Worm (Caenorhabditis elegans) whole organism, young adult: ENCODE measurements around the gene fbxc-48.
A peak's percentile ranks its signal among the peaks of the same experiment; 100 is the strongest.

ENCODE experiments used
- B0035.1 ChIP-seq: sonication (generic microtip); optimal IDR thresholded peaks from 2 replicates; lab custom pipeline; 2016; ENCODE audit warnings: missing genetic modification characterization, mild to moderate bottlenecking, missing compliant biosample characterization, missing genotype, missing genetic modification reagents
- C06A6.2 ChIP-seq: fragments of 200-800 bp; sonication (Bioruptor generic); conservative IDR thresholded peaks from 2 replicates; pipeline ENCODE4 v1.3.6; 2022; ENCODE audit warnings: missing genetic modification characterization, missing compliant biosample characterization
- F10E7.11 ChIP-seq: sonication (generic microtip); optimal IDR thresholded peaks from 2 replicates; lab custom pipeline; 2017; ENCODE audit warnings: mild to moderate bottlenecking, missing genetic modification characterization, moderate library complexity, missing compliant biosample characterization
- F23B12.7 ChIP-seq: sonication (generic microtip); optimal IDR thresholded peaks from 2 replicates; lab custom pipeline; 2017; ENCODE audit warnings: missing genetic modification characterization, mild to moderate bottlenecking, missing compliant biosample characterization, antibody characterized with exemption, moderate library complexity; ENCODE audit not compliant: insufficient read depth
- F33H1.4 ChIP-seq: fragments of 200-800 bp; sonication (Bioruptor generic); IDR thresholded peaks from 2 replicates; pipeline ENCODE4 v1.3.6; 2022; ENCODE audit warnings: missing genetic modification reagents, missing genetic modification characterization, missing compliant biosample characterization
- F57A8.1 ChIP-seq: fragments of 200-800 bp; sonication (Bioruptor generic); optimal IDR thresholded peaks from 2 replicates; lab custom pipeline; 2018; ENCODE audit warnings: mild to moderate bottlenecking, missing genetic modification characterization, moderate library complexity, missing compliant biosample characterization
- F57C9.4 ChIP-seq: sonication (generic microtip); optimal IDR thresholded peaks from 2 replicates; lab custom pipeline; 2017; ENCODE audit warnings: mild to moderate bottlenecking, missing genetic modification characterization, missing compliant biosample characterization
- T07F8.4 ChIP-seq: sonication (generic microtip); optimal IDR thresholded peaks from 2 replicates; lab custom pipeline; 2016; ENCODE audit warnings: mild to moderate bottlenecking, missing genetic modification characterization, moderate library complexity, missing compliant biosample characterization
- Y67H2A.10 ChIP-seq: fragments of 200-800 bp; sonication (Bioruptor generic); conservative IDR thresholded peaks from 2 replicates; pipeline ENCODE4 v1.3.6; 2022; ENCODE audit warnings: missing genetic modification reagents, missing genetic modification characterization, missing compliant biosample characterization
- akir-1 ChIP-seq: fragments of 200-800 bp; sonication (Bioruptor generic); optimal IDR thresholded peaks from 2 replicates; lab custom pipeline; 2018; ENCODE audit warnings: mild to moderate bottlenecking, missing genetic modification characterization, moderate library complexity, missing compliant biosample characterization
- attf-3 ChIP-seq: fragments of 200-800 bp; sonication (Bioruptor generic); conservative IDR thresholded peaks from 2 replicates; pipeline ENCODE4 v1.3.6; 2022; ENCODE audit warnings: missing genetic modification reagents, missing genetic modification characterization, missing compliant biosample characterization
- cebp-1 ChIP-seq, 2 experiments: fragments of 200-800 bp in 1 of 2; sonication (Bioruptor generic) in 1 of 2; sonication (generic microtip) in 1 of 2; IDR thresholded peaks in 1 of 2; optimal IDR thresholded peaks in 1 of 2; 2 replicates each; pipeline versions ENCODE4 v1.3.6 to Lab custom; 2017 to 2022; ENCODE audit warnings: missing compliant biosample characterization in 2 of 2, missing genetic modification characterization in 2 of 2, mild to moderate bottlenecking in 1 of 2, missing genetic modification reagents in 1 of 2, moderate library complexity in 1 of 2
- ceh-40 ChIP-seq: fragments of 200-800 bp; sonication (Bioruptor generic); IDR thresholded peaks from 2 replicates; pipeline ENCODE4 v1.3.6; 2022; ENCODE audit warnings: missing genetic modification characterization, missing compliant biosample characterization
- ceh-79 ChIP-seq: sonication (generic microtip); optimal IDR thresholded peaks from 2 replicates; lab custom pipeline; 2017; ENCODE audit warnings: mild to moderate bottlenecking, missing genetic modification characterization, missing compliant biosample characterization
- chd-7 ChIP-seq: sonication (generic microtip); optimal IDR thresholded peaks from 2 replicates; lab custom pipeline; 2016; ENCODE audit warnings: mild to moderate bottlenecking, missing genetic modification characterization, moderate library complexity, missing compliant biosample characterization
- dpl-1 ChIP-seq: fragments of 150-350 bp; optimal IDR thresholded peaks from 2 replicates; lab custom pipeline; 2014; ENCODE audit warnings: missing biosample characterization, missing genetic modification reagents, missing genetic modification characterization
- ekl-4 ChIP-seq: fragments of 200-800 bp; sonication (Bioruptor generic); IDR thresholded peaks from 2 replicates; pipeline ENCODE4 v1.3.6; 2022; ENCODE audit warnings: missing genetic modification reagents, missing genetic modification characterization, missing compliant biosample characterization
- fkh-3 ChIP-seq: sonication (generic microtip); optimal IDR thresholded peaks from 2 replicates; lab custom pipeline; 2016; ENCODE audit warnings: mild to moderate bottlenecking, missing genetic modification characterization, missing compliant biosample characterization
- him-1 ChIP-seq: sonication (generic microtip); optimal IDR thresholded peaks from 2 replicates; lab custom pipeline; 2016; ENCODE audit warnings: missing genotype, missing genetic modification reagents, missing genetic modification characterization, missing compliant biosample characterization
- let-607 ChIP-seq, 2 experiments: fragments of 200-800 bp in 1 of 2; sonication (Bioruptor generic) in 1 of 2; sonication (generic microtip) in 1 of 2; optimal IDR thresholded peaks; 2 replicates each; lab custom pipeline; 2016 to 2018; ENCODE audit warnings: mild to moderate bottlenecking in 2 of 2, missing compliant biosample characterization in 2 of 2, missing genetic modification characterization in 2 of 2, moderate library complexity in 2 of 2, missing genotype in 1 of 2
- lin-40 ChIP-seq: sonication (generic microtip); optimal IDR thresholded peaks from 2 replicates; lab custom pipeline; 2016; ENCODE audit warnings: missing genetic modification characterization, mild to moderate bottlenecking, missing compliant biosample characterization, missing genotype, missing genetic modification reagents
- madf-10 ChIP-seq: sonication (generic microtip); optimal IDR thresholded peaks from 2 replicates; lab custom pipeline; 2016; ENCODE audit warnings: mild to moderate bottlenecking, missing genetic modification characterization, missing compliant biosample characterization
- madf-6 ChIP-seq: fragments of 200-800 bp; sonication (Bioruptor generic); IDR thresholded peaks from 2 replicates; pipeline ENCODE4 v1.3.6; 2022; ENCODE audit warnings: missing genetic modification reagents, missing genetic modification characterization, missing compliant biosample characterization
- madf-8 ChIP-seq: fragments of 200-800 bp; sonication (Bioruptor generic); conservative IDR thresholded peaks from 2 replicates; pipeline ENCODE4 v1.3.6; 2022; ENCODE audit warnings: missing genetic modification reagents, missing genetic modification characterization, missing compliant biosample characterization
- mel-28 ChIP-seq: sonication (generic microtip); optimal IDR thresholded peaks from 2 replicates; lab custom pipeline; 2016; ENCODE audit warnings: borderline replicate concordance, mild to moderate bottlenecking, missing genetic modification characterization, missing compliant biosample characterization
- mes-4 ChIP-seq: sonication (generic microtip); optimal IDR thresholded peaks from 2 replicates; lab custom pipeline; 2016; ENCODE audit warnings: missing genotype, missing genetic modification characterization, missing compliant biosample characterization
- mxl-1 ChIP-seq: sonication (generic microtip); optimal IDR thresholded peaks from 2 replicates; lab custom pipeline; 2016; ENCODE audit warnings: missing genetic modification characterization, missing compliant biosample characterization
- nhr-120 ChIP-seq: fragments of 200-800 bp; sonication (Bioruptor generic); IDR thresholded peaks from 2 replicates; pipeline ENCODE4 v1.3.6; 2022; ENCODE audit warnings: missing genetic modification characterization, missing compliant biosample characterization
- nhr-179 ChIP-seq: sonication (generic microtip); optimal IDR thresholded peaks from 2 replicates; lab custom pipeline; 2016; ENCODE audit warnings: mild to moderate bottlenecking, missing genetic modification characterization, missing compliant biosample characterization
- pha-4 ChIP-seq: fragments of 150-350 bp; sonication (generic microtip); optimal IDR thresholded peaks from 2 replicates; lab custom pipeline; 2014; ENCODE audit warnings: missing biosample characterization, missing genetic modification reagents, missing genetic modification characterization
- sea-2 ChIP-seq: fragments of 200-800 bp; sonication (Bioruptor generic); IDR thresholded peaks from 2 replicates; pipeline ENCODE4 v1.3.6; 2022; ENCODE audit warnings: missing genetic modification characterization, missing compliant biosample characterization
- snpc-1.3 ChIP-seq: sonication (generic microtip); optimal IDR thresholded peaks from 2 replicates; lab custom pipeline; 2017; ENCODE audit warnings: missing genetic modification characterization, mild to moderate bottlenecking, missing compliant biosample characterization, antibody characterized with exemption, moderate library complexity, missing genotype, missing genetic modification reagents; ENCODE audit not compliant: insufficient read depth
- sptf-2 ChIP-seq: fragments of 200-800 bp; sonication (Bioruptor generic); optimal IDR thresholded peaks from 2 replicates; lab custom pipeline; 2018; ENCODE audit warnings: mild to moderate bottlenecking, missing genetic modification characterization, missing compliant biosample characterization
- tbp1 ChIP-seq: fragments of 200-800 bp; sonication (Bioruptor generic); optimal IDR thresholded peaks from 2 replicates; lab custom pipeline; 2018; ENCODE audit warnings: mild to moderate bottlenecking, missing genetic modification characterization, missing compliant biosample characterization
- tlf-1 ChIP-seq: fragments of 200-800 bp; sonication (Bioruptor generic); optimal IDR thresholded peaks from 2 replicates; lab custom pipeline; 2018; ENCODE audit warnings: mild to moderate bottlenecking, missing genetic modification characterization, missing compliant biosample characterization
- unc-130 ChIP-seq: sonication (generic microtip); optimal IDR thresholded peaks from 2 replicates; lab custom pipeline; 2016; ENCODE audit warnings: missing genetic modification reagents, missing genetic modification characterization, missing compliant biosample characterization
- zim-3 ChIP-seq: sonication (generic microtip); optimal IDR thresholded peaks from 2 replicates; lab custom pipeline; 2017; ENCODE audit warnings: mild to moderate bottlenecking, missing genetic modification characterization, moderate library complexity, missing compliant biosample characterization
- ztf-28 ChIP-seq: fragments of 200-800 bp; sonication (Bioruptor generic); IDR thresholded peaks from 2 replicates; pipeline ENCODE4 v1.3.6; 2022; ENCODE audit warnings: missing genetic modification reagents, missing genetic modification characterization, missing compliant biosample characterization
- ztf-6 ChIP-seq: fragments of 200-800 bp; sonication (Bioruptor generic); IDR thresholded peaks from 2 replicates; pipeline ENCODE4 v1.3.6; 2022; ENCODE audit warnings: missing genetic modification reagents, missing genetic modification characterization, missing compliant biosample characterization

Gene fbxc-48

DNA sequence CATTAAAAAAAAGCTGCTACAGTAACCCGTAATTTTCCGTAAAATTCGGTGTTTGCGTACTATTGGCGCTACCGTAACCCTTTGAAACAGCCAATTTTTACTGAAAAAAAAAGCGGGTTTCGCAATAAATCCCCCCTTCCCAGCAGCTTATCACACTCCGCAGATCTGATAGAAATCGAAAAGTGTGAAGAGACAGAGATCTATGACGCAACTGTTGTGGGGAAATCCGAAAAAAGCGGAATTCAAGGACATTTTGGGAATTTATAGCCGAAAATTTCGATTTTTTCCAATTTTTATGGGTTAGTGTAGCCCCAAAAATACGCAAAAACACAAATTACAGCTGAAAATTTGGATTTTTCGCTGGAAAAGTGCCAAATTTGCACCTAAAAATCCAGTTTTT lies 18.8 kb downstream of the fbxc-48 start:
- TF ChIP-seq him-1 (tag; lab: Kevin White, UChicago) (no peak), cebp-1 (GFP tag; IDR thresholded peaks at IDR 0.05; lab: Robert Waterston, UW) (no peak), cebp-1 (tag; optimal IDR thresholded peaks at IDR 0.05; lab: Kevin White, UChicago) (peak; percentile 19), ekl-4 (GFP tag; lab: Robert Waterston, UW) (no peak)

DNA sequence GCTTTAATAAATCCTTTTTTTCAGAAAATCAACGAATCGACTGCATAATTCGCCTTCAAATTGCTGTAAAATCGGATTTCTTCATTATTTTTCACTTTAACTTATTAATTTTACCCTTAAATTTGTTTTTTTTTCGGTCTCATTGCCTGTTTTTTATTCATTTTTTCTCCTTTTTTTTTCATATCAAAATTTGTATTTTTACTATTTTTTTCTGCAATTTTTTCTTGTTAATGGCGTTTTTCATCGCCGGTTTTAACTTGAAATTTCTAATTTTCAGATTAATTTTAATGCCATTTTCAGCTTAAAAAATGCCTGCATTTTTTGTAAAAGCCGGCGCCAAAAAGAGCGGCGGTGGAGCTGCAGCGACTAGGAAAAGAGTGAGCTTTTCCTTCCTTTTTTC lies 31.6 kb downstream of the fbxc-48 start, which contains the start of gene T02H6.1:
Gene T02H6.1 (plus strand): TSS at position 301 of the 400 bp plus-strand sequence.
- TF ChIP-seq snpc-1.3 (tag; lab: Kevin White, UChicago): no peak
- no peak for TF ChIP-seq pha-4 (tag; lab: Kevin White, UChicago)
- no peak for TF ChIP-seq madf-6 (GFP tag; lab: Robert Waterston, UW)
- TF ChIP-seq tlf-1 (GFP tag; lab: Kevin White, UChicago): no peak
- TF ChIP-seq mes-4 (tag; lab: Kevin White, UChicago): no peak
- TF ChIP-seq F23B12.7 (tag; lab: Kevin White, UChicago): no peak
- TF ChIP-seq tbp1 (GFP tag; lab: Kevin White, UChicago): no peak
- TF ChIP-seq mxl-1 (tag; lab: Kevin White, UChicago): no peak
- TF ChIP-seq unc-130 (GFP tag; lab: Kevin White, UChicago): no peak
- no peak for TF ChIP-seq ekl-4 (GFP tag; lab: Robert Waterston, UW)
- TF ChIP-seq C06A6.2 (GFP tag; lab: Robert Waterston, UW): no peak
- no peak for TF ChIP-seq akir-1 (GFP tag; lab: Kevin White, UChicago)
- no peak for TF ChIP-seq lin-40 (tag; lab: Kevin White, UChicago)
- TF ChIP-seq F10E7.11 (tag; lab: Kevin White, UChicago): no peak
- no peak for TF ChIP-seq nhr-179 (tag; lab: Kevin White, UChicago)
- no peak for TF ChIP-seq ztf-6 (GFP tag; lab: Robert Waterston, UW)
- no peak for TF ChIP-seq madf-8 (GFP tag; lab: Robert Waterston, UW)
- TF ChIP-seq F57A8.1 (GFP tag; lab: Kevin White, UChicago): no peak
- TF ChIP-seq Y67H2A.10 (GFP tag; lab: Robert Waterston, UW): no peak

DNA sequence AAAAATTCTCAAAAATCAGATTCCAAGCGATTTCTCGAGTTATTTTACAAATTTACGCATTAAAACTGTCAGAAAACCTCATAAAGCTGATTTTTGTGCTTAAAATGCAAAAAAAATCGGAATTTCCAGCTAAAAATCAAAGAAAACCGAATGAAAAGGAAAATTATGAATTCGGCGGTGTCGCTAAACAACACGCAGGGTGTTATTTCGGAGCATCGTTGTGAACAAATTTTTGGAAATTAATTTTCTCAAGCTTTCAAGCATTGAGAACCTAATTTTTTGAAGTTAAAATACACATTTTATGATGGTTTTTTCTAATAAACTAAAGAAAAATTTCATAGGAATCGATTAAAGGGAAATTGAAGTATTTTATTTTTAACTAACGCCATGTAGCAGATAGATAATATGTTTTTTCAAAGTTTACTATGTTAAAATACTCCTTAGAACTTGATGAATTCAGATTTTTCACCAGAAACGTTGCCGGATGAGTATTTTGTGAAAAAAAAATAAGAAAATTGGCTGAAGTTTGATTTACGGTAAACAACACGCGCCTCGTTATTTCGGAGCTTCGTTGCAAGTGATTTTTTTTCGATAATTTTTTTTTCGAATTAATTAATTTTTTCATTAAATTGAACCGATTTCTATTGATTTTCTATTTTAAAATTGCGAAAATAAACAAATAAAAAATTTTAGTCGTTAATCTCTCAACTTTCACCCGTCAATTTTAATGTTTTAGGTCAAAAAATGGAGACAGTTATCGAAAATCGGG lies 39.2 kb downstream of the fbxc-48 start, which contains the start of gene thoc-1:
Gene thoc-1 (plus strand): TSS at position 737 of the 769 bp plus-strand sequence.
- no peak for TF ChIP-seq ztf-28 (GFP tag; lab: Robert Waterston, UW)
- no peak for TF ChIP-seq ceh-79 (tag; lab: Kevin White, UChicago)
- no peak for TF ChIP-seq ceh-40
- TF ChIP-seq sptf-2: no peak
- TF ChIP-seq mel-28 (tag; lab: Kevin White, UChicago): no peak
- peak; percentile 85 for TF ChIP-seq attf-3
- TF ChIP-seq, all 124 proteins: peak for 1

DNA sequence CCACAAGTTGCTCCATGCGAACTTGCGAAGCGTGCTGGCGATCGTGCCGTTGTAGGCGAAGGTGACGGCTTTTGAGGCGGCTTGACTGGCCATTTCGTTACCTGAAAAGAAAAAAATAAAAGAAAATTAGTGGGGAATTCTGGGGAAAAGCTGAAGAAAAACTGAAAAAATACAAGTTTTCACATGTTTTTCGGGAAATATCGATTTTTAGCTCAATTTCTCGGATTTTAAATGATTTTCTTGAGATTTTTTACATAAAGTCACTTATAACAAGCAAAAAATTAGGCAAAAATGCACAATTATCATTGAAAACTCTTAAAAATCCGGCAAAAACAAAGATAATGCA lies 39.7 kb downstream of the fbxc-48 start, which contains the start of gene T02H6.11:
Gene T02H6.11 (minus strand): TSS at position 101 of the 346 bp plus-strand sequence.
- TF ChIP-seq madf-10 (tag; lab: Kevin White, UChicago) (no peak), zim-3 (tag; lab: Kevin White, UChicago) (no peak), madf-6 (GFP tag; lab: Robert Waterston, UW) (no peak), fkh-3 (tag; lab: Kevin White, UChicago) (no peak), dpl-1 (GFP tag; lab: Kevin White, UChicago) (no peak), F57C9.4 (tag; lab: Kevin White, UChicago) (no peak), ztf-6 (GFP tag; lab: Robert Waterston, UW) (no peak), T07F8.4 (no peak), nhr-120 (no peak), let-607 (tag; optimal IDR thresholded peaks at IDR 0.05; lab: Kevin White, UChicago) (no peak), sea-2 (GFP tag; lab: Robert Waterston, UW) (no peak), chd-7 (tag; lab: Kevin White, UChicago) (no peak), attf-3 (no peak), ztf-28 (GFP tag; lab: Robert Waterston, UW) (no peak), F33H1.4 (GFP tag; lab: Robert Waterston, UW) (no peak), nhr-179 (tag; lab: Kevin White, UChicago) (no peak), B0035.1 (tag; lab: Kevin White, UChicago) (no peak)
